Worm (Caenorhabditis elegans): ENCODE measurements around the gene ddn-2.

Gene ddn-2

DNA sequence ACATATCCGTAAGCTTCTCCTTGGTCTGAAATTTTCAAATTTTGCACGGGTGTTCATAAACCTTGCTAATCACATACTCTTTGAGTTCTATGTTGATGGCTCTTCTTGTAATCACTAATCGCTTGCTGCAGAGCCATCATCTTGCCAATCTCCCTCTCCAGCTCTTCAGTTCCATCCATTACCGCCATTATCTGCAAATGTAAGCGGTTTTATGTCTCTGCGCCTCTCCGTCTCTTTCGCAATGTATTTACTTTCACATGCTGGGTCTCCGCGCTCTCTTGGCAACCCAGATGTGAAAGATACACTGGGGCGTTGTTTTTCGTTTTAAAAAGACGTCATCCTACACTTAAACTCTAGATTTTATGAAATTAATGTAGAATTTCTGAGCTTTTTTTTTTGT lies 44.4 kb downstream of the ddn-2 start:
- TF ChIP-seq nhr-77 (tag; optimal IDR thresholded peaks at IDR 0.05) (no peak), tag-97 (GFP tag; IDR thresholded peaks at IDR 0.05) (no peak), lin-38 (GFP tag; IDR thresholded peaks at IDR 0.05) (peak; percentile 29; the same call in 1 of the 2 replicates), hmg-1.1 (GFP tag; IDR thresholded peaks at IDR 0.05) (peak; percentile 49; the same call in 1 of the 2 replicates), rbr-2 (tag; optimal IDR thresholded peaks at IDR 0.05) (peak; percentile 25), zag-1 (tag; optimal IDR thresholded peaks at IDR 0.05) (no peak), nhr-11 (tag; optimal IDR thresholded peaks at IDR 0.05) (peak; percentile 39), daf-16 (GFP tag; optimal IDR thresholded peaks at IDR 0.05) (peak in 1 of 2 experiments; percentile 61), daf-16 (tag; optimal IDR thresholded peaks at IDR 0.05) (peak; percentile 92), mep-1 (tag; optimal IDR thresholded peaks at IDR 0.05) (peak; percentile 10), hlh-30 (tag; optimal IDR thresholded peaks at IDR 0.05; ENCODE audit: insufficient read depth) (peak; percentile 31), nhr-28 (tag; optimal IDR thresholded peaks at IDR 0.05) (peak; percentile 14), ama-1 (optimal IDR thresholded peaks at IDR 0.05) (no peak), dve-1 (tag; optimal IDR thresholded peaks at IDR 0.05; ENCODE audit: insufficient read depth) (peak; percentile 58), hlh-11 (tag; optimal IDR thresholded peaks at IDR 0.05) (peak; percentile 49), mes-2 (tag; optimal IDR thresholded peaks at IDR 0.05; ENCODE audit: poor library complexity, severe bottlenecking) (peak; percentile 37), mdt-29 (GFP tag; IDR thresholded peaks at IDR 0.05) (no peak), lsy-2 (tag; optimal IDR thresholded peaks at IDR 0.05) (peak in 1 of 2 experiments; percentile 42), mdl-1 (tag; optimal IDR thresholded peaks at IDR 0.05) (peak in 1 of 2 experiments; percentile 29), daf-19 (GFP tag; conservative IDR thresholded peaks at IDR 0.05) (0 out of 2 replicates have a peak, but pooled peaks have one; percentile 64)

DNA sequence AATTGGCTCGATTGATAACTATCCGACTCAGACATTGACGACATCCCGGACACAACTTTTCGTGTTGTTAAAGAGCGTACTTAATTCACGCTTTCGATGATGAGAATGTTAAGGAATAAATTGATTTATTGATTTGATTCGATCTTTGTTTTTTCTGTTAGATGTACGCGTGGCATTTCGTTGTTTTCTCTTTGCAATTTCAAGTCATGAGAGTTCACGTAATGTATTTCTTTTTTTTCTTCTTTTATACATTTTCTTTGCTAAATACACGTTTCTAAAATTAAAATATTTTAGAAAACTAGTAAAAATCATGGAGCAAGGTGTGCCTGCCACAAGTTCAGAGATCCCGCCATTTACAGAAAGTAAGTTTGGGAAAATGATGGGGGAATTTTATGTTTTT lies 45.8 kb downstream of the ddn-2 start, which contains the start of the genes Y38F1A.1 and Y38F1A.2:
TSS of gene Y38F1A.1 (minus strand) at position 101 of the 400 bp plus-strand sequence.
TSS of gene Y38F1A.2 (plus strand) at position 289 of the 400 bp plus-strand sequence.
- TF ChIP-seq tag-97 (GFP tag; IDR thresholded peaks at IDR 0.05) (no peak), fos-1 (tag; optimal IDR thresholded peaks at IDR 0.05) (no peak), nhr-102 (tag; optimal IDR thresholded peaks at IDR 0.05) (no peak), aly-2 (tag; optimal IDR thresholded peaks at IDR 0.05) (no peak), nhr-48 (tag; optimal IDR thresholded peaks at IDR 0.05) (no peak), spr-3 (GFP tag; optimal IDR thresholded peaks at IDR 0.05) (no peak), lin-1 (GFP tag; IDR thresholded peaks at IDR 0.05) (no peak), daf-8 (GFP tag; IDR thresholded peaks at IDR 0.05) (no peak)

Data from whole organism, L4 larva.